Worm (Caenorhabditis elegans) whole organism, midembryonic: ENCODE results near the gene sec-31.

Experiments
- cog-1 ChIP-seq: sonication (generic microtip); optimal IDR thresholded peaks from 2 replicates; lab custom pipeline; 2016; ENCODE audit warnings: missing genetic modification characterization, missing compliant biosample characterization
- flt-1 ChIP-seq: fragments of 200-800 bp; sonication (Bioruptor generic); IDR thresholded peaks from 2 replicates; pipeline ENCODE4 v1.3.6; 2022; ENCODE audit warnings: missing genetic modification characterization, missing compliant biosample characterization
- klf-2 ChIP-seq: fragments of 200-800 bp; sonication (Bioruptor generic); conservative IDR thresholded peaks from 2 replicates; pipeline ENCODE4 v1.3.6; 2022; ENCODE audit warnings: missing genetic modification reagents, missing genetic modification characterization, missing compliant biosample characterization
- med-1 ChIP-seq: sonication (generic microtip); optimal IDR thresholded peaks from 2 replicates; lab custom pipeline; 2017; ENCODE audit warnings: missing genetic modification characterization, mild to moderate bottlenecking, missing compliant biosample characterization, antibody characterized with exemption, missing genetic modification reagents; ENCODE audit not compliant: insufficient read depth
- ref-1 ChIP-seq: fragments of 200-800 bp; sonication (Bioruptor generic); conservative IDR thresholded peaks from 2 replicates; pipeline ENCODE4 v1.3.6; 2022; ENCODE audit warnings: missing genetic modification reagents, missing genetic modification characterization, missing compliant biosample characterization
- tab-1 ChIP-seq: fragments of 200-800 bp; sonication (Bioruptor generic); IDR thresholded peaks from 2 replicates; pipeline ENCODE4 v1.3.6; 2022; ENCODE audit warnings: missing genetic modification characterization, missing compliant biosample characterization

DNA sequence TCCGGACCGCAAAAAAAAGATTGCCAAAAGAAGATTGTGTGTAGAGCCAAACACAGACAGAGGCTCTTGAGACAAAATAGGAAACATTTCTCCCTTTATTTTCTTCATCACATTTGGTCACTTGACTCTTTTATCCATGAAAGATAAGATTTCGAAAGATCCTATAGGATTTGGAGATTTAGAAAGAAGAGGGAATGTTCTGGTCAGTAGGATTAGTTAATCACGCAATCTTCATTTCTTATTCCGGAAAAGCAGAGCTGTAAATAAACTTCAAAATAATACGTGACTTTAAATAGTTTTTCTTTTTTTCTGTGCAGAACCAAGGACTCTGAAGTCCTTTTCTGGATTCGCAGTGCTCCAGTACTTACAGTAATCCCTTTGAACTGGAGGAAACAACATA lies 24.3 kb downstream of the sec-31 start:
- TF ChIP-seq tab-1 (GFP tag; lab: Robert Waterston, UW): no peak
- no peak for TF ChIP-seq ref-1 (GFP tag; lab: Robert Waterston, UW)
- no peak for TF ChIP-seq klf-2 (GFP tag; lab: Robert Waterston, UW)
- no peak for TF ChIP-seq med-1 (GFP tag; lab: Kevin White, UChicago)
- no peak for TF ChIP-seq flt-1
- no peak for TF ChIP-seq cog-1 (tag; lab: Kevin White, UChicago)
